Fruit fly (Drosophila melanogaster) whole organism, embryonic: Measurements from ENCODE around the gene Pde11.

ENCODE experiments used
- Aef1 ChIP-seq: fragments of 200-800 bp; sonication (Bioruptor generic); IDR thresholded peaks from 3 replicates; pipeline ENCODE4 v1.3.6; 2022; ENCODE audit warnings: missing biosample characterization, missing genetic modification characterization
- Atf-2 ChIP-seq: fragments of 200-800 bp; sonication (Bioruptor generic); optimal IDR thresholded peaks from 2 replicates; lab custom pipeline; 2016; ENCODE audit warnings: missing biosample characterization, missing genetic modification characterization
- CG1024 ChIP-seq: fragments of 200-800 bp; sonication (Bioruptor generic); IDR thresholded peaks from 2 replicates; pipeline ENCODE4 v1.3.6; 2022; ENCODE audit warnings: missing biosample characterization, missing genetic modification characterization
- CG12391 ChIP-seq: fragments of 200-800 bp; sonication (Bioruptor generic); optimal IDR thresholded peaks from 3 replicates; lab custom pipeline; 2018; ENCODE audit warnings: missing biosample characterization, mild to moderate bottlenecking, missing genetic modification characterization, moderate library complexity
- CG15011 ChIP-seq: fragments of 200-800 bp; sonication (Bioruptor generic); optimal IDR thresholded peaks from 3 replicates; lab custom pipeline; 2018; ENCODE audit warnings: missing biosample characterization, mild to moderate bottlenecking, missing genetic modification characterization
- CG1529 ChIP-seq: fragments of 200-800 bp; sonication (Bioruptor generic); optimal IDR thresholded peaks from 3 replicates; lab custom pipeline; 2018; ENCODE audit warnings: missing biosample characterization, missing genetic modification characterization
- CG16815 ChIP-seq: fragments of 200-800 bp; sonication (Bioruptor generic); optimal IDR thresholded peaks from 3 replicates; lab custom pipeline; 2017; ENCODE audit warnings: missing biosample characterization, mild to moderate bottlenecking, missing genetic modification characterization
- CG16863 ChIP-seq: fragments of 200-800 bp; sonication (Bioruptor generic); optimal IDR thresholded peaks from 3 replicates; lab custom pipeline; 2016; ENCODE audit warnings: missing biosample characterization, missing genetic modification characterization
- CG18599 ChIP-seq: fragments of 200-800 bp; sonication (Bioruptor generic); optimal IDR thresholded peaks from 3 replicates; lab custom pipeline; 2017; ENCODE audit warnings: missing biosample characterization, missing genetic modification characterization, mild to moderate bottlenecking, moderate library complexity, missing genetic modification reagents
- CG4730 ChIP-seq: fragments of 200-800 bp; sonication (Bioruptor generic); IDR thresholded peaks from 2 replicates; pipeline ENCODE4 v1.3.6; 2022; ENCODE audit warnings: missing biosample characterization, missing genetic modification characterization
- CG6272 ChIP-seq: fragments of 200-800 bp; sonication (Bioruptor generic); IDR thresholded peaks from 2 replicates; pipeline ENCODE4 v1.3.6; 2022; ENCODE audit warnings: missing biosample characterization, missing genetic modification characterization
- CG8924 ChIP-seq: fragments of 200-800 bp; optimal IDR thresholded peaks from 3 replicates; lab custom pipeline; 2019; ENCODE audit warnings: missing biosample characterization, mild to moderate bottlenecking, missing genetic modification characterization, moderate library complexity
- CG9215 ChIP-seq: fragments of 200-800 bp; sonication (Bioruptor generic); IDR thresholded peaks from 2 replicates; pipeline ENCODE4 v1.3.6; 2022; ENCODE audit warnings: missing biosample characterization, missing genetic modification characterization
- CG9727 ChIP-seq: fragments of 200-800 bp; sonication (Bioruptor generic); optimal IDR thresholded peaks from 3 replicates; lab custom pipeline; 2017; ENCODE audit warnings: missing biosample characterization, mild to moderate bottlenecking, missing genetic modification characterization
- Chrac-16 ChIP-seq: fragments of 200-800 bp; sonication (Bioruptor generic); optimal IDR thresholded peaks from 3 replicates; lab custom pipeline; 2016; ENCODE audit warnings: missing biosample characterization, missing genetic modification characterization
- Ets97D ChIP-seq: fragments of 200-800 bp; sonication (Bioruptor generic); optimal IDR thresholded peaks from 3 replicates; lab custom pipeline; 2016; ENCODE audit warnings: missing biosample characterization, missing genetic modification characterization
- HmgD ChIP-seq: fragments of 200-800 bp; sonication (Bioruptor generic); optimal IDR thresholded peaks from 3 replicates; lab custom pipeline; 2016; ENCODE audit warnings: missing biosample characterization, missing genetic modification characterization
- Hmx ChIP-seq: fragments of 200-800 bp; sonication (Bioruptor generic); optimal IDR thresholded peaks from 2 replicates; lab custom pipeline; 2016; ENCODE audit warnings: missing biosample characterization, missing genetic modification characterization
- Mes4 ChIP-seq: fragments of 200-800 bp; sonication (Bioruptor generic); optimal IDR thresholded peaks from 2 replicates; lab custom pipeline; 2016; ENCODE audit warnings: missing biosample characterization, missing genetic modification characterization
- Nf-YC ChIP-seq: fragments of 200-800 bp; optimal IDR thresholded peaks from 3 replicates; lab custom pipeline; 2019; ENCODE audit warnings: missing biosample characterization, mild to moderate bottlenecking, missing genetic modification characterization, moderate library complexity
- Opbp ChIP-seq: fragments of 200-800 bp; sonication (Bioruptor generic); IDR thresholded peaks from 3 replicates; pipeline ENCODE4 v1.3.6; 2022; ENCODE audit warnings: missing biosample characterization, missing genetic modification characterization; ENCODE audit not compliant: partially characterized antibody
- Ptx1 ChIP-seq: fragments of 200-800 bp; sonication (Bioruptor generic); IDR thresholded peaks from 2 replicates; pipeline ENCODE4 v1.3.6; 2022; ENCODE audit warnings: missing biosample characterization, missing genetic modification characterization
- Rx ChIP-seq: fragments of 200-800 bp; sonication (Bioruptor generic); IDR thresholded peaks from 2 replicates; pipeline ENCODE4 v1.3.6; 2022; ENCODE audit warnings: missing biosample characterization, missing genetic modification characterization
- Scr ChIP-seq: fragments of 200-800 bp; sonication (Bioruptor generic); IDR thresholded peaks from 2 replicates; pipeline ENCODE4 v1.3.6; 2022; ENCODE audit warnings: missing biosample characterization, missing genetic modification characterization; ENCODE audit not compliant: partially characterized antibody
- Side ChIP-seq: fragments of 200-800 bp; sonication (Bioruptor generic); optimal IDR thresholded peaks from 2 replicates; lab custom pipeline; 2016; ENCODE audit warnings: missing biosample characterization, missing genetic modification characterization
- Sox100B ChIP-seq: fragments of 200-800 bp; sonication (Bioruptor generic); optimal IDR thresholded peaks from 3 replicates; lab custom pipeline; 2018; ENCODE audit warnings: missing biosample characterization, mild to moderate bottlenecking, missing genetic modification characterization
- amos ChIP-seq: fragments of 200-800 bp; sonication (Bioruptor generic); IDR thresholded peaks from 2 replicates; pipeline ENCODE4 v1.3.6; 2022; ENCODE audit warnings: missing biosample characterization, missing genetic modification characterization; ENCODE audit not compliant: partially characterized antibody
- ap ChIP-seq: fragments of 200-800 bp; sonication (Bioruptor generic); IDR thresholded peaks from 2 replicates; pipeline ENCODE4 v1.3.6; 2022; ENCODE audit warnings: missing biosample characterization, missing genetic modification characterization
- ara ChIP-seq: fragments of 200-800 bp; sonication (Bioruptor generic); IDR thresholded peaks from 2 replicates; pipeline ENCODE4 v1.3.6; 2022; ENCODE audit warnings: missing biosample characterization, missing genetic modification characterization
- btn ChIP-seq: fragments of 200-800 bp; sonication (Bioruptor generic); optimal IDR thresholded peaks from 2 replicates; lab custom pipeline; 2016; ENCODE audit warnings: missing biosample characterization, missing genetic modification characterization
- cato ChIP-seq: fragments of 200-800 bp; sonication (Bioruptor generic); optimal IDR thresholded peaks from 2 replicates; lab custom pipeline; 2016; ENCODE audit warnings: missing biosample characterization, missing genetic modification characterization, borderline replicate concordance
- chif ChIP-seq, 2 experiments: fragments of 200-800 bp; sonication (Bioruptor generic); optimal IDR thresholded peaks; 3 replicates each; lab custom pipeline; 2016; ENCODE audit warnings: missing biosample characterization in 2 of 2, missing genetic modification characterization in 2 of 2
- dan ChIP-seq: fragments of 200-800 bp; sonication (Bioruptor generic); IDR thresholded peaks from 2 replicates; pipeline ENCODE4 v1.3.6; 2022; ENCODE audit warnings: missing biosample characterization, missing genetic modification characterization
- en ChIP-seq: fragments of 200-800 bp; sonication (Bioruptor generic); optimal IDR thresholded peaks from 2 replicates; lab custom pipeline; 2016; ENCODE audit warnings: missing biosample characterization, missing genetic modification characterization
- esg ChIP-seq: fragments of 200-800 bp; sonication (Bioruptor generic); conservative IDR thresholded peaks from 2 replicates; pipeline ENCODE4 v1.3.6; 2022; ENCODE audit warnings: missing biosample characterization, missing genetic modification characterization
- fd102C ChIP-seq: fragments of 200-800 bp; sonication (Bioruptor generic); optimal IDR thresholded peaks from 2 replicates; lab custom pipeline; 2018; ENCODE audit warnings: missing biosample characterization, mild to moderate bottlenecking, missing genetic modification characterization, moderate library complexity
- fu2 ChIP-seq: fragments of 200-800 bp; sonication (Bioruptor generic); optimal IDR thresholded peaks from 2 replicates; lab custom pipeline; 2016; ENCODE audit warnings: missing biosample characterization, missing genetic modification characterization
- ham ChIP-seq: fragments of 200-800 bp; sonication (Bioruptor generic); IDR thresholded peaks from 2 replicates; pipeline ENCODE4 v1.3.6; 2022; ENCODE audit warnings: missing biosample characterization, missing genetic modification characterization
- lola ChIP-seq, 3 experiments: fragments of >200 bp in 2 of 3; fragments of 200-800 bp in 1 of 3; sonication (Bioruptor generic) in 1 of 3; optimal IDR thresholded peaks; 2 replicates each; lab custom pipeline; 2017 to 2019; ENCODE audit warnings: missing biosample characterization in 3 of 3, missing genetic modification characterization in 3 of 3, mild to moderate bottlenecking in 1 of 3, moderate library complexity in 1 of 3
- mam ChIP-seq: fragments of 200-800 bp; sonication (Bioruptor generic); optimal IDR thresholded peaks from 3 replicates; lab custom pipeline; 2016; ENCODE audit warnings: missing biosample characterization, missing genetic modification characterization
- mld ChIP-seq: fragments of 200-800 bp; sonication (Bioruptor generic); IDR thresholded peaks from 3 replicates; pipeline ENCODE4 v1.3.6; 2022; ENCODE audit warnings: missing biosample characterization, missing genetic modification characterization; ENCODE audit not compliant: partially characterized antibody
- nau ChIP-seq: fragments of 200-800 bp; sonication (Bioruptor generic); optimal IDR thresholded peaks from 3 replicates; lab custom pipeline; 2017; ENCODE audit warnings: missing biosample characterization, mild to moderate bottlenecking, missing genetic modification characterization, missing genetic modification reagents
- nmo ChIP-seq: fragments of 200-800 bp; sonication (Bioruptor generic); optimal IDR thresholded peaks from 2 replicates; lab custom pipeline; 2018; ENCODE audit warnings: missing biosample characterization, mild to moderate bottlenecking, missing genetic modification characterization, moderate library complexity
- onecut ChIP-seq: fragments of 200-800 bp; sonication (Bioruptor generic); IDR thresholded peaks from 2 replicates; pipeline ENCODE4 v1.3.6; 2022; ENCODE audit warnings: missing biosample characterization, missing genetic modification characterization
- org-1 ChIP-seq: fragments of 200-800 bp; sonication (Bioruptor generic); optimal IDR thresholded peaks from 2 replicates; lab custom pipeline; 2017; ENCODE audit warnings: missing biosample characterization, missing genetic modification characterization
- otp ChIP-seq: fragments of 200-800 bp; sonication (Bioruptor generic); IDR thresholded peaks from 3 replicates; pipeline ENCODE4, ENCODE4 v1.3.6; 2022; ENCODE audit warnings: missing biosample characterization, missing genetic modification characterization
- prd ChIP-seq, 3 experiments: fragments of >200 bp in 2 of 3; fragments of 200-800 bp in 1 of 3; sonication (Bioruptor generic) in 1 of 3; optimal IDR thresholded peaks in 2 of 3; IDR thresholded peaks in 1 of 3; 2 replicates in 2 of 3; 3 replicates in 1 of 3; pipeline versions ENCODE4 v1.3.6 to Lab custom; 2017 to 2022; ENCODE audit warnings: missing biosample characterization in 1 of 3, missing genetic modification characterization in 1 of 3
- row ChIP-seq: fragments of 200-800 bp; sonication (Bioruptor generic); IDR thresholded peaks from 3 replicates; pipeline ENCODE4 v1.3.6; 2022; ENCODE audit warnings: missing biosample characterization, missing genetic modification characterization
- salm ChIP-seq: fragments of 200-800 bp; sonication (Bioruptor generic); optimal IDR thresholded peaks from 2 replicates; lab custom pipeline; 2018; ENCODE audit warnings: missing biosample characterization, mild to moderate bottlenecking, missing genetic modification characterization
- wdn ChIP-seq: fragments of 200-800 bp; sonication (Bioruptor generic); IDR thresholded peaks from 2 replicates; pipeline ENCODE4 v1.3.6; 2022; ENCODE audit warnings: missing biosample characterization, missing genetic modification characterization

The Pde11 gene

dm6 chr2L:18504881-18505280 lies 85.3 kb downstream of the Pde11 start (continued):
- no peak for TF ChIP-seq fu2 (GFP tag; lab: Kevin White, UChicago)
- peak; percentile 28 for TF ChIP-seq Mes4 (GFP tag; lab: Kevin White, UChicago)
- 0 out of 2 replicates have a peak, but pooled peaks have one; percentile 25 for TF ChIP-seq CG1024 (GFP tag; lab: Robert Waterston, UW)
- peak; percentile 25 for TF ChIP-seq en
- peak; percentile 2 for TF ChIP-seq fd102C
- TF ChIP-seq Ets97D (GFP tag; lab: Kevin White, UChicago) = no peak
- peak; percentile 69 for TF ChIP-seq CG9727
- peak; percentile 83 for TF ChIP-seq ara (GFP tag; lab: Robert Waterston, UW)
- TF ChIP-seq org-1 (GFP tag; lab: Kevin White, UChicago) = peak; percentile 12
- no peak for TF ChIP-seq mld (GFP tag; lab: Robert Waterston, UW)
- TF ChIP-seq chif (GFP tag; optimal IDR thresholded peaks at IDR 0.05; lab: Kevin White, UChicago) = peak; percentile 50 to 63
- TF ChIP-seq Ptx1 = peak; percentile 53; the same call in 1 of the 2 replicates
- TF ChIP-seq btn (GFP tag; lab: Kevin White, UChicago) = no peak
- TF ChIP-seq otp (GFP tag; lab: Robert Waterston, UW) = peak; percentile 62; the same call in 1 of the 3 replicates
- TF ChIP-seq onecut (GFP tag; lab: Robert Waterston, UW) = 0 out of 2 replicates have a peak, but pooled peaks have one; percentile 16
- TF ChIP-seq prd (optimal IDR thresholded peaks at IDR 0.05; lab: Kevin White, UChicago) = no peak
- TF ChIP-seq prd (GFP tag; IDR thresholded peaks at IDR 0.05; lab: Robert Waterston, UW) = peak; percentile 78; the same call in 2 of the 3 replicates
- TF ChIP-seq CG8924 (tag; lab: Kevin White, UChicago) = peak; percentile 63
- peak; percentile 3 for TF ChIP-seq CG15011 (GFP tag; lab: Kevin White, UChicago)
- TF ChIP-seq esg = peak; percentile 58
- TF ChIP-seq CG1529 (GFP tag; lab: Kevin White, UChicago) = no peak
- TF ChIP-seq cato (GFP tag; lab: Kevin White, UChicago) = peak; percentile 14
- peak; percentile 42; the same call in 1 of the 2 replicates for TF ChIP-seq dan
- TF ChIP-seq salm (tag; lab: Kevin White, UChicago) = peak; percentile 29
- TF ChIP-seq Side (GFP tag; lab: Kevin White, UChicago) = peak; percentile 43
- TF ChIP-seq CG9215 = 0 out of 2 replicates have a peak, but pooled peaks have one; percentile 19
- TF ChIP-seq Rx (GFP tag; lab: Robert Waterston, UW) = peak; percentile 15; the same call in 1 of the 2 replicates
- no peak for TF ChIP-seq ham (GFP tag; lab: Robert Waterston, UW)
- no peak for TF ChIP-seq wdn (GFP tag; lab: Robert Waterston, UW)
- no peak for TF ChIP-seq Opbp (GFP tag; lab: Robert Waterston, UW)
- TF ChIP-seq nmo (GFP tag; lab: Kevin White, UChicago) = peak; percentile 68
- no peak for TF ChIP-seq Hmx (GFP tag; lab: Kevin White, UChicago)
- peak; percentile 25 for TF ChIP-seq CG18599 (GFP tag; lab: Kevin White, UChicago)
- TF ChIP-seq lola (GFP tag; optimal IDR thresholded peaks at IDR 0.05; lab: Kevin White, UChicago) = peak in 1 of 3 experiments; percentile 71
- TF ChIP-seq Scr = no peak
- TF ChIP-seq Atf-2 = peak; percentile 2
- TF ChIP-seq nau = peak; percentile 7
- TF ChIP-seq mam (GFP tag; lab: Kevin White, UChicago) = no peak
- TF ChIP-seq CG6272 (GFP tag; lab: Robert Waterston, UW) = 0 out of 2 replicates have a peak, but pooled peaks have one; percentile 19
- peak; percentile 48 for TF ChIP-seq Chrac-16 (GFP tag; lab: Kevin White, UChicago)
- peak; percentile 12 for TF ChIP-seq Sox100B (GFP tag; lab: Kevin White, UChicago)
- peak; percentile 28; the same call in 1 of the 2 replicates for TF ChIP-seq CG4730 (GFP tag; lab: Robert Waterston, UW)
- TF ChIP-seq HmgD (GFP tag; lab: Kevin White, UChicago) = peak; percentile 2
- TF ChIP-seq amos = no peak
- TF ChIP-seq Aef1 = no peak
- peak; percentile 59 for TF ChIP-seq CG16815 (GFP tag; lab: Kevin White, UChicago)
- TF ChIP-seq CG12391 (tag; lab: Kevin White, UChicago) = peak; percentile 72
- 0 out of 2 replicates have a peak, but pooled peaks have one; percentile 29 for TF ChIP-seq ap (GFP tag; lab: Robert Waterston, UW)
- peak; percentile 74 for TF ChIP-seq row (GFP tag; lab: Robert Waterston, UW)
- peak; percentile 49 for TF ChIP-seq CG16863
- TF ChIP-seq Nf-YC (tag; lab: Kevin White, UChicago) = no peak
